Worm (Caenorhabditis elegans): ENCODE data around the gene Y116A8B.1.

DNA sequence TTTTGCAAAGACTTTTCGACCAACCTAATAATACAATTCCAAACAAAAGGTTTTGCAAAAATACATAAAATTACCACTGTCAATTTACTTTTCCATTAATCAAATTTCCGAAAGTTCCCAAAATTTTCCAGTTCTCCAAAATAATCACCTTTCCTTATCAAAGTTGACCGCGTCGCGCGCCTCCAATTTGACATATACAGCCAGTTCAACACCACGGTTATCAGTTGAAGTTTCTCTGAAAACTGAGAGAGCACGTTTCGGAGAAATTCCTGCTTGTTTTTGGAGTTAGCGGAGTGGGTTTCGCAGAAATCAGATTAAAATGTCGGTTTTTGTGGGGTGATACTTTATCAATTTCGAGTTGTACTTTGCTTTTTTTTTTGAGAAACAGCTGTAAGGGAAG is 37.1 kb upstream of the Y116A8B.1 start:
- TF ChIP-seq flt-1 (GFP tag; IDR thresholded peaks at IDR 0.05) (no peak), cog-1 (tag; optimal IDR thresholded peaks at IDR 0.05) (no peak), ref-1 (GFP tag; conservative IDR thresholded peaks at IDR 0.05) (no peak), tab-1 (GFP tag; IDR thresholded peaks at IDR 0.05) (no peak), T22C8.4 (GFP tag; IDR thresholded peaks at IDR 0.05) (no peak), klf-2 (GFP tag; conservative IDR thresholded peaks at IDR 0.05) (no peak), ztf-29 (GFP tag; IDR thresholded peaks at IDR 0.05) (no peak)
